Fruit fly (Drosophila melanogaster): Measurements from ENCODE around the gene CG12535.
A peak's percentile ranks its signal among the peaks of the same experiment; 100 is the strongest.

The CG12535 gene

DNA sequence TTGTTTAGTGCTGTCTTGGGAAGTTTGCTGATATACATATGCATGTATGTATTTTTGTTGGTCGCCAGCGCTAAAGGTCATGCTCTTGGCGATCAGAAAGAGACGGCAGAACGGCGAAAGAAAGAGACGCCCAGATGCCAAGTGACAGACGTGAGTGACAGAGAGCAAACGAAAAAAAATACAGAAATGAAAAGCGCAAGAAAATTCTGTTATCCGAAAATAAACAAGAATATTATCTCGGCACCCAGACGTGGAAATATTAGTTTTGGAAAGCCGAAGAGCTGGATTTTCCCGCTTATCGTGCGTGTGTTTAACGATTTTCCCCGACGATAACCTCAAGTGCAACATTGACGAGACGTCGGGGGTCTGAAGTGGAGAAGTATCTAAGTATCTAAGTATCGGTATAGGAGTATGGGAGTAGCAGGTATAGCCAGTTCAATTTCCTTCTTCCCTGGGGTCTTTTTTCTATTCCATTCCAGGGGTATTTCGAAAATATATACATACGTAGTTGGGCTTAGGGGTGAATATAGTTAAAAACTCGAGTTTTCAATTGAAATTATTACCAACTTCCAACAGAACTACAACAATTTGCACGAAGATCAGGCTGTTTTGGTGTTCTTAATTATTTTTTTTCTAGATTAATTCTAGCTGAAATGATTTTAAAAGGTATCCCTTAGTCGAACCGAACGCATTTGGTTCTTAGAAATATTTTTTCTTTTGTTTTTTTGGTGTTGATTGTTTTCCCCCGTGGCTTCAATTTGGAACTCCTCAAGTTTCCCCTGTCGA is 81.7 kb downstream of the CG12535 start (continued):
- peak; percentile 81 for TF ChIP-seq grn (GFP tag; optimal IDR thresholded peaks at IDR 0.05)
- TF ChIP-seq cato (GFP tag; optimal IDR thresholded peaks at IDR 0.05; ENCODE audit: borderline replicate concordance): peak; percentile 10
- TF ChIP-seq CG10209 (GFP tag; optimal IDR thresholded peaks at IDR 0.05): peak; percentile 40
- no peak for TF ChIP-seq CG7928 (GFP tag; optimal IDR thresholded peaks at IDR 0.05)
- peak; percentile 56 for TF ChIP-seq CG1832 (GFP tag; optimal IDR thresholded peaks at IDR 0.05)
- peak; percentile 32 for TF ChIP-seq CG7839 (tag; optimal IDR thresholded peaks at IDR 0.05)
- TF ChIP-seq Chrac-16 (GFP tag; optimal IDR thresholded peaks at IDR 0.05): peak; percentile 65
- peak; percentile 30 for TF ChIP-seq Blimp-1 (GFP tag; optimal IDR thresholded peaks at IDR 0.05)
- no peak for TF ChIP-seq pita (GFP tag; optimal IDR thresholded peaks at IDR 0.05)
- TF ChIP-seq HHEX (GFP tag; optimal IDR thresholded peaks at IDR 0.05): no peak
- TF ChIP-seq CG4404 (GFP tag; IDR thresholded peaks at IDR 0.05): peak; percentile 84
- no peak for TF ChIP-seq sr (GFP tag; IDR thresholded peaks at IDR 0.05)
- peak; percentile 34 for TF ChIP-seq Hr3 (GFP tag; optimal IDR thresholded peaks at IDR 0.05)
- no peak for TF ChIP-seq CG7786 (GFP tag; optimal IDR thresholded peaks at IDR 0.05)
- TF ChIP-seq cas (GFP tag; IDR thresholded peaks at IDR 0.05): no peak
- TF ChIP-seq CG6272 (GFP tag; IDR thresholded peaks at IDR 0.05): no peak
- peak; percentile 31 for TF ChIP-seq Oli (tag; optimal IDR thresholded peaks at IDR 0.05)
- peak; percentile 68 for TF ChIP-seq CG12391 (tag; optimal IDR thresholded peaks at IDR 0.05)
- peak; percentile 38 for TF ChIP-seq tio (GFP tag; optimal IDR thresholded peaks at IDR 0.05)
- no peak for TF ChIP-seq abd-A (tag; optimal IDR thresholded peaks at IDR 0.05)
- 0 out of 3 replicates have a peak, but pooled peaks have one; percentile 34 for TF ChIP-seq CG17361 (GFP tag; IDR thresholded peaks at IDR 0.05)
- TF ChIP-seq CG10274 (GFP tag; optimal IDR thresholded peaks at IDR 0.05): no peak
- no peak for TF ChIP-seq wor (GFP tag; IDR thresholded peaks at IDR 0.05)
- TF ChIP-seq vfl (GFP tag; optimal IDR thresholded peaks at IDR 0.05): no peak
- no peak for TF ChIP-seq fu2 (GFP tag; optimal IDR thresholded peaks at IDR 0.05)
- TF ChIP-seq Atf3 (GFP tag; optimal IDR thresholded peaks at IDR 0.05): peak; percentile 24
- TF ChIP-seq trem (tag; optimal IDR thresholded peaks at IDR 0.05): peak; percentile 25
- peak; percentile 32 for TF ChIP-seq CG11504 (tag; optimal IDR thresholded peaks at IDR 0.05)
- no peak for TF ChIP-seq unc-4 (GFP tag; IDR thresholded peaks at IDR 0.05; ENCODE audit: partially characterized antibody)
- peak; percentile 61 for TF ChIP-seq fd96Cb (tag; optimal IDR thresholded peaks at IDR 0.05)
- peak; percentile 41 for TF ChIP-seq Hsf (GFP tag; optimal IDR thresholded peaks at IDR 0.05)
- TF ChIP-seq rib (GFP tag; IDR thresholded peaks at IDR 0.05): peak; percentile 13; the same call in 1 of the 2 replicates
- TF ChIP-seq Neu2 (GFP tag; optimal IDR thresholded peaks at IDR 0.05; ENCODE audit: borderline replicate concordance): no peak
- TF ChIP-seq fd102C (GFP tag; optimal IDR thresholded peaks at IDR 0.05): peak; percentile 47
- no peak for TF ChIP-seq scrt (GFP tag; optimal IDR thresholded peaks at IDR 0.05)
- peak; percentile 73 for TF ChIP-seq dm (GFP tag; optimal IDR thresholded peaks at IDR 0.05)
- TF ChIP-seq CG8944 (GFP tag; optimal IDR thresholded peaks at IDR 0.05): peak; percentile 45
- peak; percentile 64 for TF ChIP-seq az2 (GFP tag; optimal IDR thresholded peaks at IDR 0.05)
- peak in 1 of 3 experiments; percentile 88 for TF ChIP-seq Stat92E (GFP tag; optimal IDR thresholded peaks at IDR 0.05)
- TF ChIP-seq ATbp (GFP tag; optimal IDR thresholded peaks at IDR 0.05): no peak
- no peak for TF ChIP-seq jumu (GFP tag; optimal IDR thresholded peaks at IDR 0.05)
- TF ChIP-seq CG18262 (tag; optimal IDR thresholded peaks at IDR 0.05): peak; percentile 79
- TF ChIP-seq sens (GFP tag): peak; percentile 89
- TF ChIP-seq CG6813 (GFP tag; optimal IDR thresholded peaks at IDR 0.05): peak; percentile 23
- TF ChIP-seq CG1602 (GFP tag; optimal IDR thresholded peaks at IDR 0.05): peak; percentile 60
- no peak for TF ChIP-seq CG17568 (GFP tag; optimal IDR thresholded peaks at IDR 0.05)
- no peak for TF ChIP-seq disco-r (GFP tag; optimal IDR thresholded peaks at IDR 0.05)
- TF ChIP-seq Dfd (GFP tag; optimal IDR thresholded peaks at IDR 0.05): no peak
- peak; percentile 69 for TF ChIP-seq ac (GFP tag; optimal IDR thresholded peaks at IDR 0.05)
